Worm (Caenorhabditis elegans) whole organism, late embryonic: Measurements from ENCODE around the gene dnc-4.

Source experiments
- C38D4.7 ChIP-seq: fragments of 200-800 bp; sonication (Bioruptor generic); optimal IDR thresholded peaks from 2 replicates; lab custom pipeline; 2018; ENCODE audit warnings: mild to moderate bottlenecking, missing genetic modification characterization, moderate library complexity, missing compliant biosample characterization
- F13H6.1 ChIP-seq: sonication (generic microtip); optimal IDR thresholded peaks from 2 replicates; lab custom pipeline; 2016; ENCODE audit warnings: missing genetic modification characterization, missing compliant biosample characterization
- ama-1 ChIP-seq: fragments of 150-350 bp; optimal IDR thresholded peaks from 2 replicates; lab custom pipeline; 2014
- ceh-22 ChIP-seq: sonication (generic microtip); optimal IDR thresholded peaks from 2 replicates; lab custom pipeline; 2017; ENCODE audit warnings: missing biosample characterization, missing genetic modification characterization
- ceh-48 ChIP-seq: sonication (generic microtip); optimal IDR thresholded peaks from 2 replicates; lab custom pipeline; 2016; ENCODE audit warnings: missing genetic modification characterization, inconsistent platforms, missing compliant biosample characterization
- hlh-6 ChIP-seq: sonication (generic microtip); optimal IDR thresholded peaks from 2 replicates; lab custom pipeline; 2016; ENCODE audit warnings: missing genotype, missing genetic modification characterization, missing compliant biosample characterization
- hlh-8 ChIP-seq: sonication (generic microtip); optimal IDR thresholded peaks from 2 replicates; lab custom pipeline; 2016; ENCODE audit warnings: missing genotype, missing genetic modification characterization, missing compliant biosample characterization
- lin-11 ChIP-seq: fragments of 200-800 bp; sonication (Bioruptor generic); optimal IDR thresholded peaks from 2 replicates; lab custom pipeline; 2018; ENCODE audit warnings: mild to moderate bottlenecking, missing genetic modification characterization, missing compliant biosample characterization
- nfya-1 ChIP-seq: sonication (generic microtip); optimal IDR thresholded peaks from 2 replicates; lab custom pipeline; 2017; ENCODE audit warnings: missing genetic modification characterization, mild to moderate bottlenecking, missing compliant biosample characterization, antibody characterized with exemption, moderate library complexity
- sdc-2 ChIP-seq: sonication (generic microtip); optimal IDR thresholded peaks from 2 replicates; lab custom pipeline; 2016; ENCODE audit warnings: missing genotype, missing genetic modification characterization, missing compliant biosample characterization
- ttx-3 ChIP-seq: sonication (generic microtip); optimal IDR thresholded peaks from 2 replicates; lab custom pipeline; 2016; ENCODE audit warnings: missing genetic modification reagents, missing genetic modification characterization, missing compliant biosample characterization
- unc-86 ChIP-seq: sonication (generic microtip); optimal IDR thresholded peaks from 2 replicates; lab custom pipeline; 2016; ENCODE audit warnings: missing genetic modification characterization, missing compliant biosample characterization

DNA sequence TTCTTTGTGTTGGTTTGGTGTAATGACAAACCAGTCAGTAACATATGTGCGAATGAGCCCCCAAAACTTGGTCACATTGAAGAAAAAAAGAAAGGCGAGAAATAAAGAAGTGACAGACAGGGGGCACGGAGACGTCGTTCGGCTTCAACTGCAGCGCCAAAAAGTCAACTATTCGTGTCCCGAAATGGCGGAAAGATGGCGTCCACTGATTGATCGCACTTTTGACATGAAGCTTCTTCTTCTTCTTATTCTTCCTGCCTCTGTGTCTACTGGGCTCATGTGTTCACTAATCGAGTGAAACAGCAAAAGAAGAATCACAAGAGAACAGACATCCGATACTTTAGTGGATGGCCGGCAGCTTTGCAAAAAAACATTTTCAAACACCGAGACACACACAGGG lies 49.5 kb upstream of the dnc-4 start:
- TF ChIP-seq unc-86 (tag; lab: Kevin White, UChicago) (no peak), hlh-6 (tag; lab: Kevin White, UChicago) (no peak), ceh-48 (no peak), ama-1 (lab: Kevin White, UChicago) (no peak), sdc-2 (tag; lab: Kevin White, UChicago) (no peak), ttx-3 (tag; lab: Kevin White, UChicago) (no peak), hlh-8 (tag; lab: Kevin White, UChicago) (no peak), F13H6.1 (tag; lab: Kevin White, UChicago) (no peak), ceh-22 (tag; lab: Kevin White, UChicago) (no peak), lin-11 (tag; lab: Kevin White, UChicago) (no peak), C38D4.7 (GFP tag; lab: Kevin White, UChicago) (no peak), nfya-1 (tag; lab: Kevin White, UChicago) (no peak)
